Worm (Caenorhabditis elegans): ENCODE measurements around the gene W03G1.2.

Gene W03G1.2

DNA sequence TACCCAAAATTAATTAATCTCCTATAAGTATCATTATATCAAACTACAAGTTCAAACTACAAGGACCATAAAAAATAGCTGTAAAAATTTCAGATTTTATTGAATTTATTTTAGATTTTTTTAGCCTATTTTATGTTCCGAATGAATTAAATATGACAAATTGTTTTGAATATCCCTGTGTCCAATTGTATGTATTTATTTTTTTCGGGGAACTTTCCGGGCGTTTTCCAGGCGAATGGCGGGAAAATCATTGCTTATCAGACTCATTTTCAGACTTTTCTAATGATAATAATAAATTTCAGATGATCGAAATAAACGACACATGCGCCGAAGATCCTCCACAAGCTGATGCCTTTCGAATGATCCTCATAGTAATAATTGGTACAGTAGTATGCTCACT is 23.5 kb downstream of the W03G1.2 start, which contains the start of gene F56A11.4:
Gene F56A11.4, plus strand, starts transcription at position 301 of the 400 bp plus-strand sequence.
- no peak for TF ChIP-seq tbx-8 (GFP tag; optimal IDR thresholded peaks at IDR 0.05)
- no peak for TF ChIP-seq mep-1 (tag; optimal IDR thresholded peaks at IDR 0.05)
- no peak for TF ChIP-seq unc-120 (tag; optimal IDR thresholded peaks at IDR 0.05; ENCODE audit: poor library complexity, severe bottlenecking)

DNA sequence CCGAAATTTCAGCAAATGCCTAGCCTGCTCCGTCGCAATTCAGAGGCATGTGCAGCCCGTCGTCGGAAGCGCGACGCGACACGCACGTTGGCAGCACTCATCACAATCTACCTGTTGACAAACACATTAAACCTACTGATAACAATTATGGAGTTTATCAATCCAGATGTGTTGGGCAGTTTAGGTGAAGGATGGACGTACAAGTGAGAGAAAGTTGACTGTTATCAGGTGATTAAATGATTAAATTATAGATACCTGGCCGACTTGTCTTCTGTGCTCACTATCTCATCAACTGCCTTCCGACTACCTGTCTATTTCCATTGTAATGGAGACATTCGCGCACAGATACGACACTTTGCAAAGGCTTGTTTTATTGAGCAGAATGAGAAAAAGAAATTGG is 27.5 kb downstream of the W03G1.2 start:
- no peak for TF ChIP-seq nhr-237 (tag; optimal IDR thresholded peaks at IDR 0.05)
- TF ChIP-seq cnd-1 (tag; optimal IDR thresholded peaks at IDR 0.05), result no peak

DNA sequence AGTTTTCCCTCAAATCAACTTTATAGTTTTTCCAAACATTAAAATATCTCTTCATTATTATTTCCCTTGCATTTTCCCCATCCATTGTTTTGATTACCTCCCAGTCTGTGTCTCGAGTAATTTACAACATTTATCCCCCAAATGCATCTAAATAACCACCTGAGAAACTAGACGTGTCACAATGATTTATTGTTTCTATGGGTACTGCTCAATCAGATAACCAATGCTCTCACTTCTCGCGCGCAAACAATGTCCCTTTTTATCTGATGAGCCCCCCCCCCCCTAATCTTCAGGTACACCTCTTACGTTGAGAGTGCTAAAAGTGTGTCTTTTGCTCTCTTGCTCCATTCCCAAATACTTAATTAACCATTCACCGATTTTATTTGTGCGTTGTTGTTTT is 29.6 kb downstream of the W03G1.2 start:
- TF ChIP-seq nhr-237 (tag; optimal IDR thresholded peaks at IDR 0.05), result no peak
- TF ChIP-seq flh-1 (GFP tag; optimal IDR thresholded peaks at IDR 0.05), result no peak
- TF ChIP-seq sem-2 (GFP tag; optimal IDR thresholded peaks at IDR 0.05), result no peak
- TF ChIP-seq lin-13 (tag; optimal IDR thresholded peaks at IDR 0.05), result no peak
- no peak for TF ChIP-seq zip-8 (tag; optimal IDR thresholded peaks at IDR 0.05)
- no peak for TF ChIP-seq ham-2 (GFP tag; optimal IDR thresholded peaks at IDR 0.05)
- TF ChIP-seq snpc-4 (tag; optimal IDR thresholded peaks at IDR 0.05), result no peak
- no peak for TF ChIP-seq unc-39 (tag; optimal IDR thresholded peaks at IDR 0.05)
- TF ChIP-seq nhr-28 (tag; optimal IDR thresholded peaks at IDR 0.05), result no peak
- no peak for TF ChIP-seq mls-2 (tag; optimal IDR thresholded peaks at IDR 0.05)
- peak; percentile 74 for TF ChIP-seq elt-1 (tag; optimal IDR thresholded peaks at IDR 0.05; ENCODE audit: borderline replicate concordance, insufficient read depth)
- TF ChIP-seq nhr-76 (tag; optimal IDR thresholded peaks at IDR 0.05), result no peak
- peak; percentile 44 for TF ChIP-seq unc-62 (GFP tag; optimal IDR thresholded peaks at IDR 0.05)
- no peak for TF ChIP-seq mep-1 (tag; optimal IDR thresholded peaks at IDR 0.05)
- TF ChIP-seq tbx-8 (GFP tag; optimal IDR thresholded peaks at IDR 0.05), result no peak
- no peak for TF ChIP-seq M03D4.4 (tag; optimal IDR thresholded peaks at IDR 0.05)
- TF ChIP-seq ceh-39 (tag; optimal IDR thresholded peaks at IDR 0.05), result no peak
- no peak for TF ChIP-seq lin-32 (GFP tag; optimal IDR thresholded peaks at IDR 0.05)
- TF ChIP-seq bed-3 (GFP tag; optimal IDR thresholded peaks at IDR 0.05), result no peak
- no peak for TF ChIP-seq nhr-12 (tag; optimal IDR thresholded peaks at IDR 0.05)
- no peak for TF ChIP-seq drap-1 (GFP tag; optimal IDR thresholded peaks at IDR 0.05)
- peak; percentile 54 for TF ChIP-seq nhr-2 (tag; optimal IDR thresholded peaks at IDR 0.05)
- TF ChIP-seq ztf-11 (tag; optimal IDR thresholded peaks at IDR 0.05), result no peak
- no peak for TF ChIP-seq hlh-1 (tag; optimal IDR thresholded peaks at IDR 0.05)

ce11 chrIV:558735-559284 is 34.4 kb downstream of the W03G1.2 start, which contains the start of gene efn-4:
Gene efn-4 (plus strand): TSS chrIV:559234.
- no peak for TF ChIP-seq elt-1 (tag; optimal IDR thresholded peaks at IDR 0.05; ENCODE audit: borderline replicate concordance, insufficient read depth)
- no peak for TF ChIP-seq nhr-28 (tag; optimal IDR thresholded peaks at IDR 0.05)
- no peak for TF ChIP-seq pha-4 (tag; optimal IDR thresholded peaks at IDR 0.05)
- TF ChIP-seq drap-1 (GFP tag; optimal IDR thresholded peaks at IDR 0.05), result no peak
- no peak for TF ChIP-seq mls-2 (tag; optimal IDR thresholded peaks at IDR 0.05)
- no peak for TF ChIP-seq nhr-2 (tag; optimal IDR thresholded peaks at IDR 0.05)
- no peak for TF ChIP-seq elt-3 (tag; optimal IDR thresholded peaks at IDR 0.05)
- TF ChIP-seq ztf-11 (tag; optimal IDR thresholded peaks at IDR 0.05), result no peak
- TF ChIP-seq snpc-4 (tag; optimal IDR thresholded peaks at IDR 0.05), result no peak
- peak; percentile 39 for TF ChIP-seq M03D4.4 (tag; optimal IDR thresholded peaks at IDR 0.05)
- TF ChIP-seq bed-3 (GFP tag; optimal IDR thresholded peaks at IDR 0.05), result no peak
- peak; percentile 30 for TF ChIP-seq sptf-1 (tag; optimal IDR thresholded peaks at IDR 0.05)
- no peak for TF ChIP-seq sem-2 (GFP tag; optimal IDR thresholded peaks at IDR 0.05)
- no peak for TF ChIP-seq lin-13 (tag; optimal IDR thresholded peaks at IDR 0.05)
- no peak for TF ChIP-seq nhr-12 (tag; optimal IDR thresholded peaks at IDR 0.05)
- no peak for TF ChIP-seq flh-1 (GFP tag; optimal IDR thresholded peaks at IDR 0.05)
- no peak for TF ChIP-seq blmp-1 (tag; optimal IDR thresholded peaks at IDR 0.05)
- TF ChIP-seq zip-8 (tag; optimal IDR thresholded peaks at IDR 0.05), result no peak
- TF ChIP-seq lsy-2 (tag; optimal IDR thresholded peaks at IDR 0.05), result no peak
- no peak for TF ChIP-seq tbx-8 (GFP tag; optimal IDR thresholded peaks at IDR 0.05)
- no peak for TF ChIP-seq ceh-39 (tag; optimal IDR thresholded peaks at IDR 0.05)
- no peak for TF ChIP-seq nhr-76 (tag; optimal IDR thresholded peaks at IDR 0.05)
- peak; percentile 11 for TF ChIP-seq unc-120 (tag; optimal IDR thresholded peaks at IDR 0.05; ENCODE audit: poor library complexity, severe bottlenecking)
- TF ChIP-seq ceh-43 (GFP tag; optimal IDR thresholded peaks at IDR 0.05), result no peak
- no peak for TF ChIP-seq unc-62 (GFP tag; optimal IDR thresholded peaks at IDR 0.05)

All from whole organism, mixed stage, embryonic.